Worm (Caenorhabditis elegans) whole organism, L3 larva: ENCODE measurements around the gene acl-4.
A peak's percentile ranks its signal among the peaks of the same experiment; 100 is the strongest.

Experiments
- R02D3.7 ChIP-seq: fragments of 150-350 bp; optimal IDR thresholded peaks from 2 replicates; lab custom pipeline; 2014; ENCODE audit warnings: missing biosample characterization, missing genetic modification characterization
- ZK546.5 ChIP-seq: sonication (generic microtip); optimal IDR thresholded peaks from 2 replicates; lab custom pipeline; 2017; ENCODE audit warnings: missing biosample characterization, missing genetic modification characterization
- aly-2 ChIP-seq: fragments of 150-350 bp; optimal IDR thresholded peaks from 2 replicates; lab custom pipeline; 2014; ENCODE audit warnings: missing biosample characterization, missing genetic modification characterization
- ama-1 ChIP-seq: fragments of 150-350 bp; optimal IDR thresholded peaks from 2 replicates; lab custom pipeline; 2018
- ceh-16 ChIP-seq: sonication (generic microtip); optimal IDR thresholded peaks from 2 replicates; lab custom pipeline; 2017; ENCODE audit warnings: missing biosample characterization, missing genetic modification characterization
- ceh-28 ChIP-seq: fragments of 150-350 bp; optimal IDR thresholded peaks from 2 replicates; lab custom pipeline; 2014; ENCODE audit warnings: missing biosample characterization, missing genetic modification reagents, missing genetic modification characterization
- ceh-82 ChIP-seq: fragments of 150-350 bp; optimal IDR thresholded peaks from 2 replicates; lab custom pipeline; 2014; ENCODE audit warnings: missing biosample characterization, missing genetic modification characterization
- ceh-9 ChIP-seq: sonication (generic microtip); optimal IDR thresholded peaks from 2 replicates; lab custom pipeline; 2018; ENCODE audit warnings: missing biosample characterization, missing genetic modification characterization
- daf-12 ChIP-seq: fragments of 150-350 bp; optimal IDR thresholded peaks from 2 replicates; lab custom pipeline; 2014; ENCODE audit warnings: missing biosample characterization, missing genetic modification reagents, missing genetic modification characterization
- elt-1 ChIP-seq: fragments of 150-350 bp; optimal IDR thresholded peaks from 2 replicates; lab custom pipeline; 2014; ENCODE audit warnings: missing biosample characterization, missing genetic modification characterization
- elt-2 ChIP-seq: sonication (generic microtip); optimal IDR thresholded peaks from 2 replicates; lab custom pipeline; 2016; ENCODE audit warnings: missing genetic modification reagents, mild to moderate bottlenecking, missing genetic modification characterization, missing compliant biosample characterization
- elt-3 ChIP-seq, 3 experiments: fragments of 150-350 bp in 1 of 3; sonication (generic microtip) in 2 of 3; optimal IDR thresholded peaks; 2 replicates in 2 of 3; 4 replicates in 1 of 3; lab custom pipeline; 2014 to 2017; ENCODE audit warnings: missing biosample characterization in 3 of 3, missing genetic modification characterization in 3 of 3
- eor-1 ChIP-seq, 2 experiments: fragments of 150-350 bp; optimal IDR thresholded peaks; 2 replicates each; lab custom pipeline; 2014 to 2018; ENCODE audit warnings: missing biosample characterization in 2 of 2, missing genetic modification characterization in 2 of 2
- fkh-2 ChIP-seq: fragments of 150-350 bp; optimal IDR thresholded peaks from 2 replicates; lab custom pipeline; 2014; ENCODE audit warnings: missing biosample characterization, missing genetic modification reagents, missing genetic modification characterization
- fos-1 ChIP-seq: fragments of 150-350 bp; optimal IDR thresholded peaks from 2 replicates; lab custom pipeline; 2014; ENCODE audit warnings: missing biosample characterization, missing genetic modification characterization
- hmg-11 ChIP-seq: sonication (generic microtip); optimal IDR thresholded peaks from 2 replicates; lab custom pipeline; 2016; ENCODE audit warnings: missing genetic modification characterization, missing compliant biosample characterization
- jun-1 ChIP-seq: fragments of 150-350 bp; optimal IDR thresholded peaks from 2 replicates; lab custom pipeline; 2014; ENCODE audit warnings: missing biosample characterization, missing genetic modification reagents, missing genetic modification characterization
- lin-15B ChIP-seq: fragments of 150-350 bp; optimal IDR thresholded peaks from 2 replicates; lab custom pipeline; 2014; ENCODE audit warnings: missing biosample characterization, missing genetic modification characterization
- lin-39 ChIP-seq: fragments of 150-350 bp; optimal IDR thresholded peaks from 2 replicates; lab custom pipeline; 2018; ENCODE audit warnings: missing biosample characterization, missing genetic modification reagents, missing genetic modification characterization
- lsy-12 ChIP-seq: sonication (generic microtip); optimal IDR thresholded peaks from 2 replicates; lab custom pipeline; 2016; ENCODE audit warnings: mild to moderate bottlenecking, missing genetic modification characterization, missing compliant biosample characterization
- mdl-1 ChIP-seq: fragments of 150-350 bp; optimal IDR thresholded peaks from 2 replicates; lab custom pipeline; 2014; ENCODE audit warnings: missing biosample characterization, missing genetic modification characterization
- mml-1 ChIP-seq: fragments of 150-350 bp; sonication (generic microtip); optimal IDR thresholded peaks from 3 replicates; lab custom pipeline; 2014; ENCODE audit warnings: missing biosample characterization, missing genetic modification characterization
- nfya-1 ChIP-seq: sonication (generic microtip); optimal IDR thresholded peaks from 2 replicates; lab custom pipeline; 2017; ENCODE audit warnings: missing genetic modification characterization, mild to moderate bottlenecking, missing compliant biosample characterization, antibody characterized with exemption, moderate library complexity; ENCODE audit not compliant: insufficient read depth
- nhr-11 ChIP-seq: fragments of 150-350 bp; optimal IDR thresholded peaks from 2 replicates; lab custom pipeline; 2014; ENCODE audit warnings: missing biosample characterization, missing genetic modification characterization
- nhr-12 ChIP-seq: fragments of 150-350 bp; optimal IDR thresholded peaks from 2 replicates; lab custom pipeline; 2014; ENCODE audit warnings: missing biosample characterization, missing genetic modification characterization
- nhr-23 ChIP-seq: fragments of 150-350 bp; optimal IDR thresholded peaks from 2 replicates; lab custom pipeline; 2014; ENCODE audit warnings: missing biosample characterization, missing genetic modification reagents, missing genetic modification characterization
- nhr-237 ChIP-seq: fragments of 150-350 bp; optimal IDR thresholded peaks from 2 replicates; lab custom pipeline; 2014; ENCODE audit warnings: missing biosample characterization, missing genetic modification characterization
- nhr-25 ChIP-seq: sonication (generic microtip); optimal IDR thresholded peaks from 2 replicates; lab custom pipeline; 2017; ENCODE audit warnings: missing biosample characterization, missing genetic modification characterization
- nhr-28 ChIP-seq: fragments of 150-350 bp; optimal IDR thresholded peaks from 2 replicates; lab custom pipeline; 2014; ENCODE audit warnings: missing biosample characterization, missing genetic modification characterization
- nhr-43 ChIP-seq: sonication (generic microtip); optimal IDR thresholded peaks from 2 replicates; lab custom pipeline; 2016; ENCODE audit warnings: mild to moderate bottlenecking, missing genetic modification characterization, missing compliant biosample characterization; ENCODE audit not compliant: poor library complexity, severe bottlenecking
- nhr-67 ChIP-seq: fragments of 150-350 bp; optimal IDR thresholded peaks from 2 replicates; lab custom pipeline; 2014; ENCODE audit warnings: missing biosample characterization, missing genetic modification characterization
- nhr-76 ChIP-seq: fragments of 150-350 bp; sonication (generic microtip); optimal IDR thresholded peaks from 5 replicates; lab custom pipeline; 2014; ENCODE audit warnings: missing biosample characterization, missing genetic modification characterization
- pha-4 ChIP-seq: fragments of 150-350 bp; optimal IDR thresholded peaks from 2 replicates; lab custom pipeline; 2014; ENCODE audit warnings: missing biosample characterization, missing genetic modification reagents, missing genetic modification characterization
- pqm-1 ChIP-seq: fragments of 150-350 bp; optimal IDR thresholded peaks from 2 replicates; lab custom pipeline; 2017; ENCODE audit warnings: missing biosample characterization, missing genetic modification characterization, inconsistent platforms
- sea-2 ChIP-seq: fragments of 150-350 bp; sonication (generic microtip); optimal IDR thresholded peaks from 4 replicates; lab custom pipeline; 2014; ENCODE audit warnings: missing biosample characterization, missing genetic modification reagents, missing genetic modification characterization
- skn-1 ChIP-seq: fragments of 150-350 bp; optimal IDR thresholded peaks from 2 replicates; lab custom pipeline; 2014; ENCODE audit warnings: missing biosample characterization, missing genetic modification characterization
- snpc-4 ChIP-seq: fragments of 150-350 bp; optimal IDR thresholded peaks from 2 replicates; lab custom pipeline; 2014; ENCODE audit warnings: missing biosample characterization, missing genetic modification characterization
- tbx-2 ChIP-seq: sonication (generic microtip); optimal IDR thresholded peaks from 2 replicates; lab custom pipeline; 2016; ENCODE audit warnings: mild to moderate bottlenecking, missing genetic modification characterization, missing compliant biosample characterization
- unc-39 ChIP-seq: sonication (generic microtip); optimal IDR thresholded peaks from 4 replicates; lab custom pipeline; 2017; ENCODE audit warnings: missing biosample characterization, missing genetic modification characterization
- unc-62 ChIP-seq: fragments of 150-350 bp; sonication (generic microtip); optimal IDR thresholded peaks from 4 replicates; lab custom pipeline; 2014; ENCODE audit warnings: missing biosample characterization, missing genetic modification reagents, missing genetic modification characterization
- zag-1 ChIP-seq: fragments of 150-350 bp; optimal IDR thresholded peaks from 2 replicates; lab custom pipeline; 2014; ENCODE audit warnings: missing biosample characterization, missing genetic modification characterization
- ztf-4 ChIP-seq: fragments of 150-350 bp; optimal IDR thresholded peaks from 2 replicates; lab custom pipeline; 2014; ENCODE audit warnings: missing biosample characterization, missing genetic modification characterization

The acl-4 gene

DNA sequence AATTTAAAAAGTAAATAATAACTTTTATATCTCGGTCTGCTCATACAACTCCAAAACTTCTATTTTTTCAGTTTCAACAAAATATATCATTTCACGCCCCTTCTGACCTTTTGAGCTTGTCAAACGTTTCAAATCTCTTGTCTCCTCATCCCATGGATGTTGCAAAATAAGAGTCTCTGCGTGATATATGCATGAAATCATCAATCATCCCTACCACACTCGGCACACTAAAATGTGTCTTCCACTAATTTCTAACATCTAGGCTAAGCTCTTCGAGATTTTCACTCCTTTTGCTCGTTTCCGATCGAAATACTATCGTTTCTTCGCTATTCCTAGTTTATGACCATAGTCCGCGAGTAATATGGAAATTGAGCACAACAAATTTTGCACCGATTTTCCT lies 28.8 kb upstream of the acl-4 start:
- no peak for TF ChIP-seq R02D3.7 (tag; lab: Kevin White, UChicago)
- peak; percentile 34 for TF ChIP-seq lin-39 (tag; lab: Kevin White, UChicago)
- TF ChIP-seq, all 47 proteins: peak for 1

DNA sequence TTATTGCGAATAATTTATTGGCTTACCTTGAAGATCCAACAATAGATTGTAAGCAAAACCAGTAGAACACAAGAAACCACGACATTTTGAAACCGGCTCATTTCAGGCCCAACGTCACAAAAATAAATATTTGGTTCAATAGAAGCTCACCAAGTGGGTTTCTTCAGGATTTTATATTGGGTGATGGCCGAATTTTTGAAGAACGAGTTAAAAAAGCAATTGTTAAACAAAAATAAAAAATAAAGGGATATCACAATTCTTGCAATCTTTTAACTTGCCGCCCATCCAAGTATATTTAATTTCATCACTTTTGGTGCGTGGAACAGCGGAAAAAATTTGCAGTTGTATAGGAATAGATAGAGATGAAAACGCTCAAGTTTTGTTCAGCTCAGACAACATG lies 26.6 kb upstream of the acl-4 start, which contains the start of gene T21D9.2:
Gene T21D9.2 (minus strand): TSS at position 101 of the 400 bp plus-strand sequence.
- TF ChIP-seq ama-1 (lab: Kevin White, UChicago) (no peak), pqm-1 (tag; lab: Kevin White, UChicago) (no peak), fos-1 (tag; lab: Kevin White, UChicago) (no peak), R02D3.7 (tag; lab: Kevin White, UChicago) (no peak), lsy-12 (tag; lab: Kevin White, UChicago) (no peak), daf-12 (tag; lab: Kevin White, UChicago) (no peak), tbx-2 (tag; lab: Kevin White, UChicago) (no peak), jun-1 (tag; lab: Kevin White, UChicago) (no peak), nhr-67 (tag; lab: Kevin White, UChicago) (no peak), ceh-82 (tag; lab: Kevin White, UChicago) (no peak)

DNA sequence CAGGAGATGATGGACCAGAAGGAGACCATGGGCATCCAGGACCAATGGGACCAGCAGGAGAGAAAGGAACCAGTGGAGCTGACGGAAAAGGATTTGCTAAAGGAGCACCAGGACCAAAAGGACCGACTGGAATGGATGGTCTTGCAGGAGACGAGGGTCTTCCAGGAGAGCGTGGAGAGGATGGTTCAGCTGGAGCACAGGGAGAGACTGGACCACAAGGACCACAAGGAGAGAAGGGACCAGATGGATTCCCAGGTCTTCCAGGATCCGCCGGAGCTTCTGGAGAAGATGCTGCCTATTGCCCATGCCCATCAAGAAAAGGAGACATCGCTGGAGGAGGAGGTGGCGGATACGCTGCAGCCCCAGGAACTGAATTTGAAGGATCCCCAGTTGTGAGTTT lies 23.9 kb upstream of the acl-4 start:
- no peak for TF ChIP-seq fos-1 (tag; lab: Kevin White, UChicago)
- no peak for TF ChIP-seq unc-39 (tag; lab: Kevin White, UChicago)
- no peak for TF ChIP-seq nhr-12 (tag; lab: Kevin White, UChicago)
- TF ChIP-seq ceh-16, result no peak
- TF ChIP-seq aly-2, result no peak
- TF ChIP-seq fkh-2, result no peak
- TF ChIP-seq elt-1, result no peak
- no peak for TF ChIP-seq snpc-4
- no peak for TF ChIP-seq elt-3 (tag; optimal IDR thresholded peaks at IDR 0.05; lab: Kevin White, UChicago)
- no peak for TF ChIP-seq nhr-23 (tag; lab: Kevin White, UChicago)
- TF ChIP-seq nfya-1 (tag; lab: Kevin White, UChicago), result no peak
- TF ChIP-seq ceh-28 (tag; lab: Kevin White, UChicago), result no peak
- no peak for TF ChIP-seq hmg-11 (tag; lab: Kevin White, UChicago)
- TF ChIP-seq lin-39 (tag; lab: Kevin White, UChicago), result no peak
- TF ChIP-seq zag-1 (tag; lab: Kevin White, UChicago), result no peak
- TF ChIP-seq ceh-82 (tag; lab: Kevin White, UChicago), result no peak
- no peak for TF ChIP-seq nhr-11 (tag; lab: Kevin White, UChicago)
- no peak for TF ChIP-seq pqm-1 (tag; lab: Kevin White, UChicago)
- TF ChIP-seq, all 47 proteins: peak for 0

DNA sequence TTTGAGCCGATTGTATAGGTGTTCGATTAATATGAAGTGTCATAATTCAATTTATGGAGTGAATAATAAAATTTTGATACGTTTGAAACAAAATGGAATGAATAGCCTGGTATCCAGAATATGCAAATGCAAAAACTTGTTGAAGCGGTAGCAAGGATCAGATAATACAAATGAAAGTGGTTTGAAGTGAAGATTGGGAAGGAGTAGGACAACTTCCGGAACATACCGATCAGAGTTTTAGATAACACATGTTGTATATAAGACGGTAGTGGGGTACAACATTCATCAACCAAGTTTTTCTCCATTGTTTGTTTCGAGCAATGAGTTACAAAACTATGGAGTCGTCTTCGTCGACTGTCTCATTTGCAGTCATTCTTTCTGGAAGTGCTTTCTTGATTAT lies 22.9 kb upstream of the acl-4 start, which contains the start of gene col-164:
Gene col-164 (plus strand): TSS at position 301 of the 400 bp plus-strand sequence.
- no peak for TF ChIP-seq lin-15B (tag; lab: Kevin White, UChicago)
- no peak for TF ChIP-seq hmg-11 (tag; lab: Kevin White, UChicago)
- no peak for TF ChIP-seq R02D3.7 (tag; lab: Kevin White, UChicago)
- TF ChIP-seq eor-1 (tag; optimal IDR thresholded peaks at IDR 0.05; lab: Kevin White, UChicago), result no peak
- no peak for TF ChIP-seq jun-1 (tag; lab: Kevin White, UChicago)
- TF ChIP-seq ztf-4 (tag; lab: Kevin White, UChicago), result no peak
- TF ChIP-seq elt-3 (tag; optimal IDR thresholded peaks at IDR 0.05; lab: Kevin White, UChicago), result no peak
- TF ChIP-seq ceh-9, result no peak
- TF ChIP-seq nhr-237 (tag; lab: Kevin White, UChicago), result no peak
- TF ChIP-seq mdl-1, result no peak
- TF ChIP-seq unc-39 (tag; lab: Kevin White, UChicago), result no peak
- TF ChIP-seq skn-1 (tag; lab: Kevin White, UChicago), result no peak
- no peak for TF ChIP-seq zag-1 (tag; lab: Kevin White, UChicago)
- TF ChIP-seq aly-2, result no peak
- no peak for TF ChIP-seq snpc-4
- no peak for TF ChIP-seq fkh-2

DNA sequence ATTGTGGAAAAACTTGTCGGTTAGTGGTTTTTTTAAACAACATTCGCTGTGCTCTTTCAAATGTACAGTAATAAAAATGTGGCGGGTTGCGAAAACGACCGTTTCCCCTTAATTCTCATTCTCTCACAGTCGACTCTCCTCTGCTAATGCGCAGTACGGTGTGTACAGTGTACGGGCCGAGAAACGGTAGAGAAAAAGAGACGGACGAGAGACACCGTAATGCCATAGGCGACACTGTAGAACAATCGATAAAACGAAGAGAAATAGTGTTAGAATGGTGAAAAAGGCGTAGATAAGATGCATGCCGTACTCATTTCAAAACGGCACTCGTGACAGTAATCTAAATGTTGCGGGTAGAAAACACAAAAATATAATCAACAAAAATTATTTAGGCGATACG lies 20.2 kb upstream of the acl-4 start:
- no peak for TF ChIP-seq nhr-67 (tag; lab: Kevin White, UChicago)
- TF ChIP-seq elt-2 (tag; lab: Kevin White, UChicago), result peak; percentile 75
- no peak for TF ChIP-seq nhr-12 (tag; lab: Kevin White, UChicago)
- no peak for TF ChIP-seq elt-1
- no peak for TF ChIP-seq nhr-76 (tag; lab: Kevin White, UChicago)
- TF ChIP-seq unc-39 (tag; lab: Kevin White, UChicago), result no peak
- TF ChIP-seq pha-4 (tag; lab: Kevin White, UChicago), result peak; percentile 66
- TF ChIP-seq mml-1 (tag; lab: Kevin White, UChicago), result no peak
- TF ChIP-seq ceh-28 (tag; lab: Kevin White, UChicago), result peak; percentile 64
- TF ChIP-seq zag-1 (tag; lab: Kevin White, UChicago), result no peak
- peak; percentile 50 for TF ChIP-seq nhr-23 (tag; lab: Kevin White, UChicago)
- no peak for TF ChIP-seq nhr-43
- TF ChIP-seq jun-1 (tag; lab: Kevin White, UChicago), result no peak
- peak; percentile 73 for TF ChIP-seq pqm-1 (tag; lab: Kevin White, UChicago)
- TF ChIP-seq hmg-11 (tag; lab: Kevin White, UChicago), result peak; percentile 7
- TF ChIP-seq ZK546.5 (tag; lab: Kevin White, UChicago), result no peak
- no peak for TF ChIP-seq sea-2 (GFP tag; lab: Kevin White, UChicago)
- TF ChIP-seq tbx-2 (tag; lab: Kevin White, UChicago), result no peak
- no peak for TF ChIP-seq skn-1 (tag; lab: Kevin White, UChicago)
- TF ChIP-seq ceh-82 (tag; lab: Kevin White, UChicago), result no peak
- TF ChIP-seq fos-1 (tag; lab: Kevin White, UChicago), result no peak
- TF ChIP-seq nhr-28 (tag; lab: Kevin White, UChicago), result no peak
- TF ChIP-seq nhr-25 (tag; lab: Kevin White, UChicago), result peak; percentile 51
- TF ChIP-seq snpc-4, result no peak
- TF ChIP-seq nfya-1 (tag; lab: Kevin White, UChicago), result peak; percentile 64
- no peak for TF ChIP-seq eor-1 (tag; optimal IDR thresholded peaks at IDR 0.05; lab: Kevin White, UChicago)
- TF ChIP-seq unc-62 (GFP tag; lab: Kevin White, UChicago), result no peak
